Worm (Caenorhabditis elegans): ENCODE results near the gene Y41D4B.15.

The Y41D4B.15 gene

DNA sequence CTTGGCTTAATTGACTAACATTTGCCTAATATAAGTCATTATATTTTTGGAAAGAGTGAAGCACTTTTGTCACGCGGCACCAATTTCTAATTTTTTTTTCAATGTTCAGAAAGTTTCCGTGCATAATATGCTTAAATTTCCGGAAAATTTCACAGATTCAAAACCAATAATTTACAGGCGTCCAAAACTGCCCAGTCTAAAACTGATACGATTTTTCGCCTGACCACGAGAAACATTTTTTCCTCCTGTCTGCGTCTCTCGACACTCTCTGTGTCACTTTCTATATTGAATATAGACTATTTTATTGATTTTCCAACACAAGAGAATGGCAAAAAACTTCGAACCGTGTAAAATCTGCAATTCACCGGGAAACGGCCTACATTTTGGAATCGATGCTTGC, 49.7 kb downstream of the Y41D4B.15 start, which contains the start of gene nhr-122:
nhr-122 (plus strand) TSS at position 301 of the 400 bp plus-strand sequence.
- TF ChIP-seq pha-2 (tag; optimal IDR thresholded peaks at IDR 0.05) (no peak), elt-2 (tag; optimal IDR thresholded peaks at IDR 0.05) (no peak), lim-6 (tag; optimal IDR thresholded peaks at IDR 0.05) (no peak), ama-1 (optimal IDR thresholded peaks at IDR 0.05) (no peak), pros-1 (tag; optimal IDR thresholded peaks at IDR 0.05) (no peak)
